Fruit fly (Drosophila melanogaster): ENCODE results near the gene CIA30.
A peak's percentile ranks its signal among the peaks of the same experiment; 100 is the strongest.

CIA30 gene

dm6 chr3R:29695744-29696143 lies 41.0 kb upstream of the CIA30 start:
- TF ChIP-seq CG3919 (GFP tag; optimal IDR thresholded peaks at IDR 0.05) (no peak), CG11902 (GFP tag; optimal IDR thresholded peaks at IDR 0.05) (no peak), Ets21C (GFP tag; optimal IDR thresholded peaks at IDR 0.05) (no peak), CG10631 (GFP tag; optimal IDR thresholded peaks at IDR 0.05) (no peak), CG8319 (GFP tag; optimal IDR thresholded peaks at IDR 0.05) (no peak), CG8119 (GFP tag; IDR thresholded peaks at IDR 0.05) (no peak)

dm6 chr3R:29696359-29696758 lies 40.4 kb upstream of the CIA30 start:
- no peak for TF ChIP-seq CG6808 (GFP tag; optimal IDR thresholded peaks at IDR 0.05)
- peak; percentile 8 for TF ChIP-seq Hr39 (GFP tag; optimal IDR thresholded peaks at IDR 0.05)

dm6 chr3R:29697841-29698240 lies 38.9 kb upstream of the CIA30 start:
- TF ChIP-seq Lpt (GFP tag; optimal IDR thresholded peaks at IDR 0.05) (no peak), CG34406 (GFP tag; optimal IDR thresholded peaks at IDR 0.05) (no peak), fd59A (GFP tag; optimal IDR thresholded peaks at IDR 0.05) (no peak), CG11294 (GFP tag; IDR thresholded peaks at IDR 0.05) (no peak), CG10631 (GFP tag; optimal IDR thresholded peaks at IDR 0.05) (no peak), topi (GFP tag; optimal IDR thresholded peaks at IDR 0.05) (no peak), Met (GFP tag; optimal IDR thresholded peaks at IDR 0.05) (no peak), cyc (GFP tag; optimal IDR thresholded peaks at IDR 0.05) (no peak), CG8119 (GFP tag; IDR thresholded peaks at IDR 0.05) (no peak), achi (GFP tag; optimal IDR thresholded peaks at IDR 0.05) (no peak), Eip78C (GFP tag) (no peak), CG7368 (GFP tag; optimal IDR thresholded peaks at IDR 0.05) (no peak), net (GFP tag; optimal IDR thresholded peaks at IDR 0.05) (no peak)

- TF ChIP-seq Eip78C (GFP tag) = peak; percentile 15
- peak; percentile 12 for TF ChIP-seq Hr4 (GFP tag; optimal IDR thresholded peaks at IDR 0.05)
- TF ChIP-seq CG32006 (GFP tag; optimal IDR thresholded peaks at IDR 0.05) = peak; percentile 26
- peak; percentile 47; the same call in 1 of the 2 replicates for TF ChIP-seq CG15336 (GFP tag; IDR thresholded peaks at IDR 0.05)
- TF ChIP-seq CG8119 (GFP tag; IDR thresholded peaks at IDR 0.05) = peak; percentile 42; the same call in 1 of the 3 replicates
- TF ChIP-seq lz (GFP tag; optimal IDR thresholded peaks at IDR 0.05) = no peak
- TF ChIP-seq Ets96B (tag; optimal IDR thresholded peaks at IDR 0.05) = no peak
- peak; percentile 68; the same call in 2 of the 3 replicates for TF ChIP-seq eg (GFP tag; IDR thresholded peaks at IDR 0.05)
These were observed 37.5 kb upstream of the CIA30 start for dm6 chr3R:29699220-29699619.

dm6 chr3R:29701739-29702138 lies 35.0 kb upstream of the CIA30 start:
- TF ChIP-seq Blimp-1 (GFP tag; optimal IDR thresholded peaks at IDR 0.05) (no peak), achi (GFP tag; optimal IDR thresholded peaks at IDR 0.05) (no peak), net (GFP tag; optimal IDR thresholded peaks at IDR 0.05) (no peak), CG8632 (GFP tag; optimal IDR thresholded peaks at IDR 0.05) (no peak), CG31627 (GFP tag; optimal IDR thresholded peaks at IDR 0.05) (no peak), Eip78C (GFP tag) (no peak), CG3919 (GFP tag; optimal IDR thresholded peaks at IDR 0.05) (no peak), Smox (GFP tag; optimal IDR thresholded peaks at IDR 0.05) (no peak), CG10669 (GFP tag; optimal IDR thresholded peaks at IDR 0.05) (no peak), fd59A (GFP tag; optimal IDR thresholded peaks at IDR 0.05) (no peak), CG11762 (GFP tag; optimal IDR thresholded peaks at IDR 0.05; ENCODE audit: insufficient read depth) (no peak), CG16779 (tag; optimal IDR thresholded peaks at IDR 0.05) (no peak), OdsH (GFP tag; optimal IDR thresholded peaks at IDR 0.05) (no peak), CG6276 (GFP tag; optimal IDR thresholded peaks at IDR 0.05) (no peak)

- TF ChIP-seq Met (GFP tag; optimal IDR thresholded peaks at IDR 0.05) = peak; percentile 40
- TF ChIP-seq salr (GFP tag; optimal IDR thresholded peaks at IDR 0.05) = no peak
- peak; percentile 45 for TF ChIP-seq cyc (GFP tag; optimal IDR thresholded peaks at IDR 0.05)
- TF ChIP-seq topi (GFP tag; optimal IDR thresholded peaks at IDR 0.05) = peak; percentile 29
- no peak for TF ChIP-seq CG10631 (GFP tag; optimal IDR thresholded peaks at IDR 0.05)
- no peak for TF ChIP-seq fkh (GFP tag; optimal IDR thresholded peaks at IDR 0.05)
- TF ChIP-seq esn (GFP tag; optimal IDR thresholded peaks at IDR 0.05) = no peak
- no peak for TF ChIP-seq Eip75B (GFP tag; optimal IDR thresholded peaks at IDR 0.05)
- peak; percentile 9 for TF ChIP-seq CG3919 (GFP tag; optimal IDR thresholded peaks at IDR 0.05)
- TF ChIP-seq lz (GFP tag; optimal IDR thresholded peaks at IDR 0.05) = peak; percentile 27
These were observed 32.2 kb upstream of the CIA30 start for dm6 chr3R:29704557-29704956.

Measured in whole organism, prepupa.